Fruit fly (Drosophila melanogaster) whole organism, adult: ENCODE results near the gene Jhbp12.

Source experiments
- CG11617 ChIP-seq: fragments of 200-800 bp; sonication (Bioruptor generic); optimal IDR thresholded peaks from 2 replicates; lab custom pipeline; 2017; ENCODE audit warnings: mild to moderate bottlenecking, missing biosample characterization, missing genetic modification reagents, missing genetic modification characterization
- CG12768 ChIP-seq: fragments of 200-800 bp; sonication (Bioruptor generic); optimal IDR thresholded peaks from 2 replicates; lab custom pipeline; 2017; ENCODE audit warnings: missing biosample characterization, missing genetic modification characterization, mild to moderate bottlenecking, moderate library complexity, missing genetic modification reagents
- CG14711 ChIP-seq: fragments of 200-800 bp; sonication (Bioruptor generic); optimal IDR thresholded peaks from 2 replicates; lab custom pipeline; 2018; ENCODE audit warnings: missing biosample characterization, mild to moderate bottlenecking, missing genetic modification characterization, moderate library complexity
- CG33017 ChIP-seq: fragments of 200-800 bp; sonication (Bioruptor generic); optimal IDR thresholded peaks from 2 replicates; lab custom pipeline; 2018; ENCODE audit warnings: missing biosample characterization, mild to moderate bottlenecking, missing genetic modification characterization, moderate library complexity
- CG5204 ChIP-seq: fragments of 200-800 bp; sonication (Bioruptor generic); optimal IDR thresholded peaks from 2 replicates; lab custom pipeline; 2016; ENCODE audit warnings: missing biosample characterization, missing genetic modification characterization
- Mnt ChIP-seq: fragments of 200-800 bp; sonication (Bioruptor generic); optimal IDR thresholded peaks from 2 replicates; lab custom pipeline; 2016; ENCODE audit warnings: missing biosample characterization, mild to moderate bottlenecking, missing genetic modification characterization
- bab1 ChIP-seq: fragments of 200-800 bp; sonication (Bioruptor generic); optimal IDR thresholded peaks from 3 replicates; lab custom pipeline; 2019; ENCODE audit warnings: missing biosample characterization, mild to moderate bottlenecking, missing genetic modification characterization, moderate library complexity
- cic ChIP-seq: fragments of 200-800 bp; sonication (Bioruptor generic); optimal IDR thresholded peaks from 2 replicates; lab custom pipeline; 2017; ENCODE audit warnings: missing biosample characterization, mild to moderate bottlenecking, missing genetic modification characterization, moderate library complexity
- kay ChIP-seq: fragments of 200-800 bp; sonication (Bioruptor generic); peaks from one replicate; lab custom pipeline; 2016; ENCODE audit warnings: missing biosample characterization, missing genetic modification characterization, borderline replicate concordance

- TF ChIP-seq Mnt (GFP tag; lab: Kevin White, UChicago) (no peak), CG33017 (tag; lab: Kevin White, UChicago) (no peak), CG5204 (GFP tag; lab: Kevin White, UChicago) (no peak), bab1 (GFP tag; lab: Kevin White, UChicago) (no peak), kay (GFP tag; lab: Kevin White, UChicago) (no peak), CG14711 (no peak), cic (GFP tag; lab: Kevin White, UChicago) (peak; percentile 31), CG12768 (no peak), CG11617 (GFP tag; lab: Kevin White, UChicago) (no peak)
Measured at dm6 chr3R:24548832-24549231, 24.2 kb downstream of the Jhbp12 start.
